Worm (Caenorhabditis elegans) whole organism, L3 larva: ENCODE data around the gene W03C9.2.

Experiments used
- R02D3.7 ChIP-seq: fragments of 150-350 bp; optimal IDR thresholded peaks from 2 replicates; lab custom pipeline; 2014; ENCODE audit warnings: missing biosample characterization, missing genetic modification characterization
- ZK546.5 ChIP-seq: sonication (generic microtip); optimal IDR thresholded peaks from 2 replicates; lab custom pipeline; 2017; ENCODE audit warnings: missing biosample characterization, missing genetic modification characterization
- ceh-16 ChIP-seq: sonication (generic microtip); optimal IDR thresholded peaks from 2 replicates; lab custom pipeline; 2017; ENCODE audit warnings: missing biosample characterization, missing genetic modification characterization
- ceh-9 ChIP-seq: sonication (generic microtip); optimal IDR thresholded peaks from 2 replicates; lab custom pipeline; 2018; ENCODE audit warnings: missing biosample characterization, missing genetic modification characterization
- daf-12 ChIP-seq: fragments of 150-350 bp; optimal IDR thresholded peaks from 2 replicates; lab custom pipeline; 2014; ENCODE audit warnings: missing biosample characterization, missing genetic modification reagents, missing genetic modification characterization
- egl-27 ChIP-seq: sonication (generic microtip); optimal IDR thresholded peaks from 4 replicates; lab custom pipeline; 2017; ENCODE audit warnings: missing biosample characterization, missing genetic modification reagents, missing genetic modification characterization
- elt-1 ChIP-seq: fragments of 150-350 bp; optimal IDR thresholded peaks from 2 replicates; lab custom pipeline; 2014; ENCODE audit warnings: missing biosample characterization, missing genetic modification characterization
- elt-2 ChIP-seq: sonication (generic microtip); optimal IDR thresholded peaks from 2 replicates; lab custom pipeline; 2016; ENCODE audit warnings: missing genetic modification reagents, mild to moderate bottlenecking, missing genetic modification characterization, missing compliant biosample characterization
- eor-1 ChIP-seq, 2 experiments: fragments of 150-350 bp; optimal IDR thresholded peaks; 2 replicates each; lab custom pipeline; 2014 to 2018; ENCODE audit warnings: missing biosample characterization in 2 of 2, missing genetic modification characterization in 2 of 2
- fkh-2 ChIP-seq: fragments of 150-350 bp; optimal IDR thresholded peaks from 2 replicates; lab custom pipeline; 2014; ENCODE audit warnings: missing biosample characterization, missing genetic modification reagents, missing genetic modification characterization
- fos-1 ChIP-seq: fragments of 150-350 bp; optimal IDR thresholded peaks from 2 replicates; lab custom pipeline; 2014; ENCODE audit warnings: missing biosample characterization, missing genetic modification characterization
- jun-1 ChIP-seq: fragments of 150-350 bp; optimal IDR thresholded peaks from 2 replicates; lab custom pipeline; 2014; ENCODE audit warnings: missing biosample characterization, missing genetic modification reagents, missing genetic modification characterization
- lin-15B ChIP-seq: fragments of 150-350 bp; optimal IDR thresholded peaks from 2 replicates; lab custom pipeline; 2014; ENCODE audit warnings: missing biosample characterization, missing genetic modification characterization
- mdl-1 ChIP-seq: fragments of 150-350 bp; optimal IDR thresholded peaks from 2 replicates; lab custom pipeline; 2014; ENCODE audit warnings: missing biosample characterization, missing genetic modification characterization
- mml-1 ChIP-seq: fragments of 150-350 bp; sonication (generic microtip); optimal IDR thresholded peaks from 3 replicates; lab custom pipeline; 2014; ENCODE audit warnings: missing biosample characterization, missing genetic modification characterization
- nhr-12 ChIP-seq: fragments of 150-350 bp; optimal IDR thresholded peaks from 2 replicates; lab custom pipeline; 2014; ENCODE audit warnings: missing biosample characterization, missing genetic modification characterization
- nhr-23 ChIP-seq: fragments of 150-350 bp; optimal IDR thresholded peaks from 2 replicates; lab custom pipeline; 2014; ENCODE audit warnings: missing biosample characterization, missing genetic modification reagents, missing genetic modification characterization
- nhr-237 ChIP-seq: fragments of 150-350 bp; optimal IDR thresholded peaks from 2 replicates; lab custom pipeline; 2014; ENCODE audit warnings: missing biosample characterization, missing genetic modification characterization
- nhr-25 ChIP-seq: sonication (generic microtip); optimal IDR thresholded peaks from 2 replicates; lab custom pipeline; 2017; ENCODE audit warnings: missing biosample characterization, missing genetic modification characterization
- nhr-43 ChIP-seq: sonication (generic microtip); optimal IDR thresholded peaks from 2 replicates; lab custom pipeline; 2016; ENCODE audit warnings: mild to moderate bottlenecking, missing genetic modification characterization, missing compliant biosample characterization; ENCODE audit not compliant: poor library complexity, severe bottlenecking
- nhr-67 ChIP-seq: fragments of 150-350 bp; optimal IDR thresholded peaks from 2 replicates; lab custom pipeline; 2014; ENCODE audit warnings: missing biosample characterization, missing genetic modification characterization
- nhr-76 ChIP-seq: fragments of 150-350 bp; sonication (generic microtip); optimal IDR thresholded peaks from 5 replicates; lab custom pipeline; 2014; ENCODE audit warnings: missing biosample characterization, missing genetic modification characterization
- nhr-77 ChIP-seq: fragments of 150-350 bp; optimal IDR thresholded peaks from 2 replicates; lab custom pipeline; 2014; ENCODE audit warnings: missing biosample characterization, missing genetic modification characterization
- pha-4 ChIP-seq: fragments of 150-350 bp; optimal IDR thresholded peaks from 2 replicates; lab custom pipeline; 2014; ENCODE audit warnings: missing biosample characterization, missing genetic modification reagents, missing genetic modification characterization
- pqm-1 ChIP-seq: fragments of 150-350 bp; optimal IDR thresholded peaks from 2 replicates; lab custom pipeline; 2017; ENCODE audit warnings: missing biosample characterization, missing genetic modification characterization, inconsistent platforms
- sea-2 ChIP-seq: fragments of 150-350 bp; sonication (generic microtip); optimal IDR thresholded peaks from 4 replicates; lab custom pipeline; 2014; ENCODE audit warnings: missing biosample characterization, missing genetic modification reagents, missing genetic modification characterization
- skn-1 ChIP-seq: fragments of 150-350 bp; optimal IDR thresholded peaks from 2 replicates; lab custom pipeline; 2014; ENCODE audit warnings: missing biosample characterization, missing genetic modification characterization
- snpc-4 ChIP-seq: fragments of 150-350 bp; optimal IDR thresholded peaks from 2 replicates; lab custom pipeline; 2014; ENCODE audit warnings: missing biosample characterization, missing genetic modification characterization
- tbx-2 ChIP-seq: sonication (generic microtip); optimal IDR thresholded peaks from 2 replicates; lab custom pipeline; 2016; ENCODE audit warnings: mild to moderate bottlenecking, missing genetic modification characterization, missing compliant biosample characterization
- unc-62 ChIP-seq: fragments of 150-350 bp; sonication (generic microtip); optimal IDR thresholded peaks from 4 replicates; lab custom pipeline; 2014; ENCODE audit warnings: missing biosample characterization, missing genetic modification reagents, missing genetic modification characterization
- zag-1 ChIP-seq: fragments of 150-350 bp; optimal IDR thresholded peaks from 2 replicates; lab custom pipeline; 2014; ENCODE audit warnings: missing biosample characterization, missing genetic modification characterization
- ztf-11 ChIP-seq: fragments of 150-350 bp; optimal IDR thresholded peaks from 2 replicates; lab custom pipeline; 2014; ENCODE audit warnings: missing biosample characterization, missing genetic modification characterization
- ztf-4 ChIP-seq: fragments of 150-350 bp; optimal IDR thresholded peaks from 2 replicates; lab custom pipeline; 2014; ENCODE audit warnings: missing biosample characterization, missing genetic modification characterization

W03C9.2 gene

DNA sequence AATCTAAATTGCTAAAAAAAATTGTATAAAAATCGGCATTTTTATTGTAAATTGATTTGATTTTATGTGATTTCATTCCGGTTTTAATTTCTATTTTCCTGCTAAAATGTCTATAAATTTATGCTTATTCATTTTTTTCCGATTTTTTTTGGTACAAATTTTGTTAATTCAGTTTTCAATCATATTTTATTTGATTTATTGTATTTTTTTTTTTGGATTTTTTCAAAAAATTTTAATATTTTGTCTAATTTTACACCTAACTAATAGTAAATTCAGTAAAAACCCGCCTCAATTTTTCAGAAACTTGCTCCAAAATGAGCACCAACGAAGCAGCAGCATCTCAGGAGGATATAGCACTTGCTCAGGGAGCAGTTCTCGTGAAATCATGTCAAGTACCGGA is 30.5 kb downstream of the W03C9.2 start, which contains the start of gene dhps-1:
Gene dhps-1 (plus strand): TSS at position 301 of the 400 bp plus-strand sequence.
- TF ChIP-seq fkh-2 = no peak
- TF ChIP-seq elt-2 (tag; lab: Kevin White, UChicago) = no peak
- no peak for TF ChIP-seq snpc-4 (tag; lab: Kevin White, UChicago)
- TF ChIP-seq ceh-16 (tag; lab: Kevin White, UChicago) = no peak
- TF ChIP-seq eor-1 (tag; optimal IDR thresholded peaks at IDR 0.05; lab: Kevin White, UChicago) = no peak
- no peak for TF ChIP-seq unc-62 (GFP tag; lab: Kevin White, UChicago)
- no peak for TF ChIP-seq ztf-4
- TF ChIP-seq nhr-76 (tag; lab: Kevin White, UChicago) = no peak

DNA sequence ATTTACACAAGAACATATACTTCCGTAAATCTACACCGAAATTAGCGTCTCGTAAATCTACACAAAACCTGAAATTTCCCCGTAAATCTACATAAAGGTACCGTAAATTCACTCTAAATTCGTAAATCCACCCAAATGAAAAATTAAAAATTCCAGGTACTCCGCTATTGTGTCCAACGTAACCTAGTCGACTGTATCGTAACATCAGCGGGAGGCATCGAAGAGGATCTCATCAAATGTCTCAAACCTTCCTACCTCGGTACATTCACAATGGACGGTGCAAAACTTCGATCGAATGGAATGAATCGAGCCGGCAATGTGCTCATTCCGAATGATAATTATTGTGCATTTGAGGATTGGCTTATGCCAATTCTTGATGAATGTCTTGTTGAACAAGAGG is 32.8 kb downstream of the W03C9.2 start:
- TF ChIP-seq ztf-4 (no peak), pha-4 (tag; lab: Kevin White, UChicago) (no peak), nhr-67 (tag; lab: Kevin White, UChicago) (no peak), ceh-16 (tag; lab: Kevin White, UChicago) (no peak), pqm-1 (no peak), nhr-12 (tag; lab: Kevin White, UChicago) (no peak), nhr-25 (tag; lab: Kevin White, UChicago) (no peak)

DNA sequence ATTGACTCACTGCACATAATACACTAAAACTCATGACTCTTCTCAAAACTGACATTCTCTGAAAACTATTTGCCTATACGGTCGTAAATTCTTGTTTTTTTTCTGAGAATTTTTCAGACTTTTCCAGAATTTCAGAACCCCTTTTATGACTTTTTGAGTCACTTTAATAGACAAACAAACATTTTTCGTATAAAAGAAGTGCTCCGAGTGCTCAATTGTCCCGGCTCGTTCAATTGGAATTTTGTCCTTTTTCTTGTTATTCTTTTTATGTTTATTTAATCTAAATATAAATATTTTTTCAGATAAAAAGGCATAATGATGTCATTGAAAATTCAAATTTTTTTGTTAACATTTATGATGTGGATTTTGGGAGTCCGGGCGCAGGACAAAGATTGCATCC is 36.7 kb downstream of the W03C9.2 start, which contains the start of gene Y17G7B.23:
Gene Y17G7B.23 (plus strand): TSS at position 301 of the 400 bp plus-strand sequence.
- TF ChIP-seq sea-2 = no peak
- TF ChIP-seq mdl-1 (tag; lab: Kevin White, UChicago) = no peak
- no peak for TF ChIP-seq fkh-2
- TF ChIP-seq fos-1 (tag; lab: Kevin White, UChicago) = no peak

DNA sequence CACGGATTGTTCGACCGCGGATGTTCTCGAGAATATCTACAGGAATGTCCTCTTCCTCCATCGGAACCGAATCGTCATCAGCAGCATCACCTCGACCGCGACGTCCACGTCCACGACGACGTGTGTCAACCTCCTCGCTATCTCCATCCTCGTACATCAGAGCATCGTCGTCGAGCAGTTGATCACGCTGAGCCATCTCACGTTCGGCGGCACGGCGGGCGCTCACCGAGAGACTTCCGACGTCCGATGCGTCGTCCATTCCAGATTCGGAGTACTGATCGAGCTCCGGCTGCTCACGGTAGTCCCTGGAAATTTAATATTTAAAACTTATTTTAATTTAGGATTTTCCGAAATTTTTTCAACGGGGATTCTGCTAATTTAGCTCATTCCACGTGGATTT is 43.8 kb downstream of the W03C9.2 start:
- no peak for TF ChIP-seq nhr-12 (tag; lab: Kevin White, UChicago)
- TF ChIP-seq snpc-4 (tag; lab: Kevin White, UChicago) = no peak
- no peak for TF ChIP-seq tbx-2 (tag; lab: Kevin White, UChicago)
- no peak for TF ChIP-seq nhr-43
- TF ChIP-seq ztf-11 (tag; lab: Kevin White, UChicago) = no peak
- TF ChIP-seq jun-1 (tag; lab: Kevin White, UChicago) = no peak
- no peak for TF ChIP-seq eor-1 (tag; optimal IDR thresholded peaks at IDR 0.05; lab: Kevin White, UChicago)
- TF ChIP-seq lin-15B (tag; lab: Kevin White, UChicago) = no peak
- no peak for TF ChIP-seq pqm-1
- no peak for TF ChIP-seq skn-1 (tag; lab: Kevin White, UChicago)
- TF ChIP-seq zag-1 = no peak
- TF ChIP-seq ZK546.5 (tag; lab: Kevin White, UChicago) = no peak
- TF ChIP-seq egl-27 (tag; lab: Kevin White, UChicago) = no peak
- TF ChIP-seq ceh-9 (tag; lab: Kevin White, UChicago) = no peak
- TF ChIP-seq nhr-237 (tag; lab: Kevin White, UChicago) = no peak
- no peak for TF ChIP-seq fkh-2

DNA sequence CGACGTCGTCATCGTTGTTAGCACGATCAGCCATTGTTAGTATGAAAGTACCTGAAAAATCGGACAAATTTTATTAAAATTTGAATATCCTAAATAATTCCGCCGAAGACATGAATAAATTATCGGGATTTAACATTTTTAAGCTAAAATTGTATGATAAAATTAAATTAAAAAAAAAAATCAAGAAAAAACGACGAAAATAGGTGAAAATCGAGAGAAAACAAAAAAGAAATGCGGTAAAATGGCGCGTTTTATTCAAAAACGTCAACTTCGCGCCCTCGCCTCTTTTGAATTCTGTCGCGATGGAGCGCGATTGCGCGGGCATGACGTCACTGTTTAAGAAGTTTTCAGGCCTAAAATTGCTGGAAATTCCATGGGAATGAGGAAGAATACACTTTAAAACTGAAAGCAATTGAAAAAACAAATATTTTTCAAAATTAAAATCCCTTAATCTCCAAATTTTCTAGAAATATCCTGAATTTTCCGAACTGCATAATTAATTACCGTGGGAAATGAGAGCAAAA is 44.5 kb downstream of the W03C9.2 start, which contains the start of gene mcm-2:
Gene mcm-2 (minus strand): TSS at position 51 of the 524 bp plus-strand sequence.
- TF ChIP-seq daf-12 (tag; lab: Kevin White, UChicago) (no peak), nhr-23 (tag; lab: Kevin White, UChicago) (peak; percentile 25), zag-1 (no peak), R02D3.7 (tag; lab: Kevin White, UChicago) (peak; percentile 19), nhr-43 (no peak), lin-15B (tag; lab: Kevin White, UChicago) (peak; percentile 81), sea-2 (no peak), nhr-77 (peak; percentile 15), elt-2 (tag; lab: Kevin White, UChicago) (peak; percentile 33), elt-1 (peak; percentile 31), snpc-4 (tag; lab: Kevin White, UChicago) (peak; percentile 14), pha-4 (tag; lab: Kevin White, UChicago) (peak; percentile 67), mml-1 (tag; lab: Kevin White, UChicago) (no peak)
